Fruit fly (Drosophila melanogaster): ENCODE measurements around the gene ND-ACP.

Gene ND-ACP

DNA sequence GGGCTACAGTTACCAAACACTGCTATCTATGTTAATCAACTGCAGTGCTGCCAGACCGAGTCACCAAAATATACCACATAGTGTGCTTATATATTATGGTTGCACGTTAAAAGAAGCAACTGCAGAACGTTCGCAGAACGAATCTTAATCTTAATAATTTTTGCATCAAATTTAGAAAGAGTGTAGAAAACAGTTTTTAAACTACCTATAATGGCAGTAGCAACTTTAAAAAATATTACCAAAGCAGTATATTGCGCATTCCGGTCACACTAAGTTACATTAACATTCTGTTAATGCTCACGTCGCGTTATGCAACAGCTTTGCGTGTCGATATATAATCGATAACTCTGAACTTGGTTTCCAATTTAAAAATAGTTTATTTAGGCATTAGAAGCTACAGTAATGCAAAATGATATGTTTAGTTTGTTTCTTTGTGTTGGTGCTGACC is 12.4 kb downstream of the ND-ACP start, which contains the start of gene indra (continued):
- TF ChIP-seq sens-2 (GFP tag; IDR thresholded peaks at IDR 0.05) (no peak), ato (GFP tag; IDR thresholded peaks at IDR 0.05; ENCODE audit: partially characterized antibody) (peak; percentile 45; the same call in 1 of the 2 replicates), CG30431 (GFP tag; optimal IDR thresholded peaks at IDR 0.05) (no peak), ken (GFP tag; IDR thresholded peaks at IDR 0.05) (0 out of 3 replicates have a peak, but pooled peaks have one; percentile 45), CG5245 (GFP tag; optimal IDR thresholded peaks at IDR 0.05) (peak; percentile 37), vvl (GFP tag; IDR thresholded peaks at IDR 0.05) (peak; percentile 74), CG13287 (GFP tag; IDR thresholded peaks at IDR 0.05; ENCODE audit: partially characterized antibody) (peak; percentile 67; the same call in 1 of the 2 replicates), sim (GFP tag; IDR thresholded peaks at IDR 0.05) (no peak), bowl (GFP tag; IDR thresholded peaks at IDR 0.05) (no peak), lbe (GFP tag; optimal IDR thresholded peaks at IDR 0.05) (no peak), MTF-1 (GFP tag; optimal IDR thresholded peaks at IDR 0.05; ENCODE audit: borderline replicate concordance) (no peak), CG10959 (GFP tag; IDR thresholded peaks at IDR 0.05) (no peak), hb (GFP tag; IDR thresholded peaks at IDR 0.05; ENCODE audit: partially characterized antibody) (no peak), CG11560 (tag; IDR thresholded peaks at IDR 0.05) (peak; percentile 56; the same call in 2 of the 3 replicates), CG10267 (tag; optimal IDR thresholded peaks at IDR 0.05) (peak; percentile 77), Deaf1 (tag; optimal IDR thresholded peaks at IDR 0.05) (no peak), CG18476 (GFP tag; optimal IDR thresholded peaks at IDR 0.05) (peak; percentile 43), CG2202 (tag; optimal IDR thresholded peaks at IDR 0.05) (no peak), Hey (tag; optimal IDR thresholded peaks at IDR 0.05) (no peak), da (GFP tag; optimal IDR thresholded peaks at IDR 0.05) (peak; percentile 1), bigmax (GFP tag; optimal IDR thresholded peaks at IDR 0.05) (no peak), CG7556 (GFP tag; optimal IDR thresholded peaks at IDR 0.05) (peak; percentile 23), otp (GFP tag; IDR thresholded peaks at IDR 0.05) (no peak), Taf1 (GFP tag; IDR thresholded peaks at IDR 0.05) (no peak), ap (GFP tag; IDR thresholded peaks at IDR 0.05) (no peak), hkb (optimal IDR thresholded peaks at IDR 0.05) (no peak), hkb (GFP tag; IDR thresholded peaks at IDR 0.05) (no peak; the same call in 1 of the 2 replicates), jumu (GFP tag; optimal IDR thresholded peaks at IDR 0.05) (peak; percentile 52), ftz-f1 (GFP tag; optimal IDR thresholded peaks at IDR 0.05) (no peak), CG11695 (GFP tag; IDR thresholded peaks at IDR 0.05) (no peak), slou (GFP tag; optimal IDR thresholded peaks at IDR 0.05) (peak; percentile 9), CG34422 (GFP tag; IDR thresholded peaks at IDR 0.05) (peak; percentile 19; the same call in 1 of the 3 replicates), esg (GFP tag; conservative IDR thresholded peaks at IDR 0.05) (peak; percentile 32; the same call in 1 of the 2 replicates), GATAe (GFP tag; conservative IDR thresholded peaks at IDR 0.05) (no peak), HLH54F (GFP tag; optimal IDR thresholded peaks at IDR 0.05) (peak; percentile 70), ERR (GFP tag; optimal IDR thresholded peaks at IDR 0.05) (peak; percentile 62), gfzf (GFP tag; optimal IDR thresholded peaks at IDR 0.05) (peak; percentile 79), CG8388 (GFP tag; optimal IDR thresholded peaks at IDR 0.05) (no peak), CG4707 (GFP tag; optimal IDR thresholded peaks at IDR 0.05) (no peak), CG11456 (GFP tag; IDR thresholded peaks at IDR 0.05) (no peak), nmo (GFP tag; optimal IDR thresholded peaks at IDR 0.05) (peak; percentile 74), Hr39 (optimal IDR thresholded peaks at IDR 0.05) (no peak), ems (GFP tag; optimal IDR thresholded peaks at IDR 0.05) (peak; percentile 63), CG11504 (tag; optimal IDR thresholded peaks at IDR 0.05) (no peak), CkIIα-i1 (GFP tag; IDR thresholded peaks at IDR 0.05) (no peak), Poxn (GFP tag; IDR thresholded peaks at IDR 0.05) (no peak), CG1602 (GFP tag; optimal IDR thresholded peaks at IDR 0.05) (peak; percentile 58), CG8944 (GFP tag; optimal IDR thresholded peaks at IDR 0.05) (peak; percentile 56), h (optimal IDR thresholded peaks at IDR 0.05) (no peak), CG17612 (GFP tag; IDR thresholded peaks at IDR 0.05) (no peak), Gsc (GFP tag; IDR thresholded peaks at IDR 0.05) (no peak), Sox100B (GFP tag; optimal IDR thresholded peaks at IDR 0.05) (no peak), Camta (GFP tag; optimal IDR thresholded peaks at IDR 0.05) (peak; percentile 24)
